Fruit fly (Drosophila melanogaster) whole organism, embryonic: ENCODE measurements around the gene CG16756.

Experiments used
- CG12104 ChIP-seq: fragments of 200-800 bp; sonication (Bioruptor generic); optimal IDR thresholded peaks from 3 replicates; lab custom pipeline; 2016; ENCODE audit warnings: missing biosample characterization, missing genetic modification characterization
- CG12155 ChIP-seq: fragments of 200-800 bp; sonication (Bioruptor generic); optimal IDR thresholded peaks from 3 replicates; lab custom pipeline; 2016; ENCODE audit warnings: missing biosample characterization, missing genetic modification characterization
- CG12391 ChIP-seq: fragments of 200-800 bp; sonication (Bioruptor generic); optimal IDR thresholded peaks from 3 replicates; lab custom pipeline; 2018; ENCODE audit warnings: missing biosample characterization, mild to moderate bottlenecking, missing genetic modification characterization, moderate library complexity
- CG13287 ChIP-seq: fragments of 200-800 bp; sonication (Bioruptor generic); IDR thresholded peaks from 2 replicates; pipeline ENCODE4 v1.3.6; 2022; ENCODE audit warnings: missing biosample characterization, missing genetic modification characterization; ENCODE audit not compliant: partially characterized antibody
- CG13624 ChIP-seq: fragments of 200-800 bp; sonication (Bioruptor generic); optimal IDR thresholded peaks from 2 replicates; lab custom pipeline; 2016; ENCODE audit warnings: missing biosample characterization, missing genetic modification characterization
- CG13775 ChIP-seq: fragments of 200-800 bp; sonication (Bioruptor generic); optimal IDR thresholded peaks from 3 replicates; lab custom pipeline; 2017; ENCODE audit warnings: missing biosample characterization, mild to moderate bottlenecking, missing genetic modification characterization
- CG15514 ChIP-seq: fragments of 200-800 bp; sonication (Bioruptor generic); optimal IDR thresholded peaks from 3 replicates; lab custom pipeline; 2017; ENCODE audit warnings: missing biosample characterization, missing genetic modification characterization, mild to moderate bottlenecking, moderate library complexity, missing genetic modification reagents
- CG15696 ChIP-seq: fragments of 200-800 bp; sonication (Bioruptor generic); optimal IDR thresholded peaks from 2 replicates; lab custom pipeline; 2019; ENCODE audit warnings: missing biosample characterization, mild to moderate bottlenecking, missing genetic modification characterization, moderate library complexity
- CG16779 ChIP-seq: fragments of 200-800 bp; sonication (Bioruptor generic); IDR thresholded peaks from 2 replicates; pipeline ENCODE4 v1.3.6; 2022; ENCODE audit warnings: missing biosample characterization, missing genetic modification characterization
- CG16813 ChIP-seq: fragments of 200-800 bp; sonication (Bioruptor generic); IDR thresholded peaks from 3 replicates; pipeline ENCODE4 v1.3.6; 2022; ENCODE audit warnings: missing biosample characterization, missing genetic modification characterization; ENCODE audit not compliant: partially characterized antibody
- CG18262 ChIP-seq: fragments of 200-800 bp; optimal IDR thresholded peaks from 3 replicates; lab custom pipeline; 2019; ENCODE audit warnings: missing biosample characterization, mild to moderate bottlenecking, missing genetic modification characterization, moderate library complexity
- CG31441 ChIP-seq: fragments of 200-800 bp; sonication (Bioruptor generic); IDR thresholded peaks from 2 replicates; pipeline ENCODE4 v1.3.6; 2022; ENCODE audit warnings: missing biosample characterization, missing genetic modification characterization
- CG32767 ChIP-seq: fragments of 200-800 bp; sonication (Bioruptor generic); IDR thresholded peaks from 2 replicates; pipeline ENCODE4 v1.3.6; 2022; ENCODE audit warnings: missing biosample characterization, missing genetic modification characterization
- CG3995 ChIP-seq: fragments of 200-800 bp; sonication (Bioruptor generic); optimal IDR thresholded peaks from 3 replicates; lab custom pipeline; 2016; ENCODE audit warnings: missing biosample characterization, missing genetic modification characterization
- CG4820 ChIP-seq: fragments of 200-800 bp; sonication (Bioruptor generic); optimal IDR thresholded peaks from 3 replicates; lab custom pipeline; 2016; ENCODE audit warnings: missing biosample characterization, missing genetic modification characterization
- CG9437 ChIP-seq: fragments of 200-800 bp; sonication (Bioruptor generic); optimal IDR thresholded peaks from 2 replicates; lab custom pipeline; 2018; ENCODE audit warnings: missing biosample characterization, mild to moderate bottlenecking, missing genetic modification characterization
- CG9817 ChIP-seq: fragments of 200-800 bp; sonication (Bioruptor generic); optimal IDR thresholded peaks from 2 replicates; lab custom pipeline; 2018; ENCODE audit warnings: missing biosample characterization, mild to moderate bottlenecking, missing genetic modification characterization, moderate library complexity
- Ets65A ChIP-seq: fragments of 200-800 bp; sonication (Bioruptor generic); peaks from one replicate; lab custom pipeline; 2016; ENCODE audit warnings: missing biosample characterization, missing genetic modification characterization
- Fer1 ChIP-seq: fragments of 200-800 bp; sonication (Bioruptor generic); optimal IDR thresholded peaks from 2 replicates; lab custom pipeline; 2017; ENCODE audit warnings: missing biosample characterization, mild to moderate bottlenecking, missing genetic modification characterization
- HmgD ChIP-seq: fragments of 200-800 bp; sonication (Bioruptor generic); optimal IDR thresholded peaks from 3 replicates; lab custom pipeline; 2016; ENCODE audit warnings: missing biosample characterization, missing genetic modification characterization
- Hr78 ChIP-seq, 2 experiments: fragments of 200-800 bp in 1 of 2; fragments of >200 bp in 1 of 2; sonication (Bioruptor generic) in 1 of 2; optimal IDR thresholded peaks; 2 replicates each; lab custom pipeline; 2017 to 2019; ENCODE audit warnings: missing biosample characterization in 2 of 2, missing genetic modification characterization in 2 of 2, mild to moderate bottlenecking in 1 of 2, moderate library complexity in 1 of 2
- Lpt ChIP-seq: fragments of >200 bp; optimal IDR thresholded peaks from 2 replicates; lab custom pipeline; 2018; ENCODE audit warnings: missing biosample characterization, missing genetic modification characterization
- MBD-R2 ChIP-seq: fragments of 200-800 bp; sonication (Bioruptor generic); IDR thresholded peaks from 2 replicates; pipeline ENCODE4 v1.3.6; 2022; ENCODE audit warnings: missing biosample characterization, missing genetic modification characterization
- MESR4 ChIP-seq: fragments of 200-800 bp; sonication (Bioruptor generic); optimal IDR thresholded peaks from 2 replicates; lab custom pipeline; 2018; ENCODE audit warnings: missing biosample characterization, mild to moderate bottlenecking, missing genetic modification characterization, moderate library complexity
- Med ChIP-seq: fragments of 200-800 bp; sonication (Bioruptor generic); peaks from one replicate; lab custom pipeline; 2016; ENCODE audit warnings: missing biosample characterization, missing genetic modification characterization, mild to moderate bottlenecking, inconsistent platforms, moderate library complexity
- Meics ChIP-seq: fragments of 200-800 bp; sonication (Bioruptor generic); optimal IDR thresholded peaks from 2 replicates; lab custom pipeline; 2017; ENCODE audit warnings: missing biosample characterization, mild to moderate bottlenecking, missing genetic modification characterization
- Myb ChIP-seq: fragments of 200-800 bp; sonication (Bioruptor generic); optimal IDR thresholded peaks from 2 replicates; lab custom pipeline; 2016; ENCODE audit warnings: missing biosample characterization, missing genetic modification characterization
- Nf-YB ChIP-seq: fragments of 200-800 bp; sonication (Bioruptor generic); optimal IDR thresholded peaks from 3 replicates; lab custom pipeline; 2019; ENCODE audit warnings: missing biosample characterization, mild to moderate bottlenecking, missing genetic modification characterization, moderate library complexity
- Pdp1 ChIP-seq, 2 experiments: fragments of 200-800 bp; sonication (Bioruptor generic); optimal IDR thresholded peaks; 3 replicates each; lab custom pipeline; 2016; ENCODE audit warnings: missing biosample characterization in 2 of 2, missing genetic modification characterization in 2 of 2, mild to moderate bottlenecking in 1 of 2, moderate library complexity in 1 of 2
- Six4 ChIP-seq: fragments of 200-800 bp; sonication (Bioruptor generic); optimal IDR thresholded peaks from 2 replicates; lab custom pipeline; 2016; ENCODE audit warnings: missing biosample characterization, missing genetic modification characterization
- Sry-δ ChIP-seq: fragments of 200-800 bp; sonication (Bioruptor generic); optimal IDR thresholded peaks from 2 replicates; lab custom pipeline; 2016; ENCODE audit warnings: missing biosample characterization, missing genetic modification characterization
- aop ChIP-seq: fragments of 200-800 bp; sonication (Bioruptor generic); IDR thresholded peaks from 2 replicates; pipeline ENCODE4 v1.3.6; 2022; ENCODE audit warnings: missing biosample characterization, missing genetic modification characterization
- bigmax ChIP-seq: fragments of 200-800 bp; sonication (Bioruptor generic); optimal IDR thresholded peaks from 2 replicates; lab custom pipeline; 2018; ENCODE audit warnings: missing biosample characterization, mild to moderate bottlenecking, missing genetic modification characterization
- cg ChIP-seq: fragments of 200-800 bp; sonication (Bioruptor generic); optimal IDR thresholded peaks from 3 replicates; lab custom pipeline; 2019; ENCODE audit warnings: missing biosample characterization, mild to moderate bottlenecking, missing genetic modification characterization, moderate library complexity
- chif ChIP-seq, 2 experiments: fragments of 200-800 bp; sonication (Bioruptor generic); optimal IDR thresholded peaks; 3 replicates each; lab custom pipeline; 2016; ENCODE audit warnings: missing biosample characterization in 2 of 2, missing genetic modification characterization in 2 of 2
- dpn ChIP-seq, 2 experiments: fragments of 200-800 bp; sonication (Bioruptor generic); optimal IDR thresholded peaks; 3 replicates each; lab custom pipeline; 2016; ENCODE audit warnings: missing biosample characterization in 2 of 2, missing genetic modification characterization in 2 of 2
- emc ChIP-seq: fragments of 200-800 bp; sonication (Bioruptor generic); optimal IDR thresholded peaks from 2 replicates; lab custom pipeline; 2016; ENCODE audit warnings: missing biosample characterization, missing genetic modification characterization
- gsb-n ChIP-seq: fragments of 200-800 bp; sonication (Bioruptor generic); optimal IDR thresholded peaks from 3 replicates; lab custom pipeline; 2018; ENCODE audit warnings: missing biosample characterization, mild to moderate bottlenecking, missing genetic modification characterization
- nom ChIP-seq: fragments of 200-800 bp; sonication (Bioruptor generic); optimal IDR thresholded peaks from 2 replicates; lab custom pipeline; 2017; ENCODE audit warnings: missing biosample characterization, missing genetic modification characterization, mild to moderate bottlenecking, moderate library complexity, missing genetic modification reagents
- ranshi ChIP-seq: fragments of 200-800 bp; sonication (Bioruptor generic); IDR thresholded peaks from 2 replicates; pipeline ENCODE4 v1.3.6; 2022; ENCODE audit warnings: missing biosample characterization, missing genetic modification characterization
- scrt ChIP-seq: fragments of 200-800 bp; sonication (Bioruptor generic); optimal IDR thresholded peaks from 2 replicates; lab custom pipeline; 2018; ENCODE audit warnings: missing biosample characterization, mild to moderate bottlenecking, missing genetic modification characterization, moderate library complexity
- sisA ChIP-seq: fragments of 200-800 bp; sonication (Bioruptor generic); IDR thresholded peaks from 2 replicates; pipeline ENCODE4 v1.3.6; 2022; ENCODE audit warnings: missing biosample characterization, missing genetic modification characterization
- slbo ChIP-seq: fragments of 200-800 bp; sonication (Bioruptor generic); IDR thresholded peaks from 2 replicates; pipeline ENCODE4 v1.3.6; 2022; ENCODE audit warnings: missing biosample characterization, missing genetic modification characterization
- stwl ChIP-seq: fragments of 200-800 bp; sonication (Bioruptor generic); optimal IDR thresholded peaks from 3 replicates; lab custom pipeline; 2018; ENCODE audit warnings: missing biosample characterization, mild to moderate bottlenecking, missing genetic modification characterization, moderate library complexity
- tin ChIP-seq: fragments of 200-800 bp; sonication (Bioruptor generic); optimal IDR thresholded peaks from 3 replicates; lab custom pipeline; 2016; ENCODE audit warnings: missing biosample characterization, missing genetic modification characterization
- unc-4 ChIP-seq: fragments of 200-800 bp; sonication (Bioruptor generic); IDR thresholded peaks from 2 replicates; pipeline ENCODE4 v1.3.6; 2022; ENCODE audit warnings: missing biosample characterization, missing genetic modification characterization; ENCODE audit not compliant: partially characterized antibody
- yki ChIP-seq: fragments of >200 bp; optimal IDR thresholded peaks from 3 replicates; lab custom pipeline; 2018

The CG16756 gene

dm6 chrX:5421407-5422250 lies 5.7 kb upstream of the CG16756 start, which contains the start of gene Usp16-45 (continued):
- TF ChIP-seq unc-4 (GFP tag; lab: Robert Waterston, UW) (peak; percentile 39; the same call in 1 of the 2 replicates), CG15514 (peak; percentile 34), tin (no peak), stwl (tag; lab: Kevin White, UChicago) (no peak), sisA (GFP tag; lab: Robert Waterston, UW) (no peak), Six4 (GFP tag; lab: Kevin White, UChicago) (no peak), dpn (GFP tag; optimal IDR thresholded peaks at IDR 0.05; lab: Kevin White, UChicago) (no peak), ranshi (GFP tag; lab: Robert Waterston, UW) (no peak), Nf-YB (GFP tag; lab: Kevin White, UChicago) (peak; percentile 30), Myb (GFP tag; lab: Kevin White, UChicago) (peak; percentile 38), CG4820 (peak; percentile 92), HmgD (GFP tag; lab: Kevin White, UChicago) (no peak), CG13287 (GFP tag; lab: Robert Waterston, UW) (peak; percentile 32; the same call in 1 of the 2 replicates), CG18262 (tag; lab: Kevin White, UChicago) (no peak), CG16779 (GFP tag; lab: Robert Waterston, UW) (no peak), CG16813 (GFP tag; lab: Robert Waterston, UW) (peak; percentile 41; the same call in 1 of the 3 replicates), Lpt (GFP tag; lab: Kevin White, UChicago) (no peak), CG12391 (tag; lab: Kevin White, UChicago) (no peak), slbo (peak; percentile 5; the same call in 1 of the 2 replicates), Sry-δ (peak; percentile 30), CG3995 (GFP tag; lab: Kevin White, UChicago) (peak; percentile 75), MBD-R2 (0 out of 2 replicates have a peak, but pooled peaks have one; percentile 14), gsb-n (tag; lab: Kevin White, UChicago) (no peak), CG13624 (GFP tag; lab: Kevin White, UChicago) (peak; percentile 5), CG12155 (GFP tag; lab: Kevin White, UChicago) (peak; percentile 14), scrt (GFP tag; lab: Kevin White, UChicago) (peak; percentile 41), CG31441 (GFP tag; lab: Robert Waterston, UW) (no peak), Pdp1 (GFP tag; optimal IDR thresholded peaks at IDR 0.05; lab: Kevin White, UChicago) (peak in 1 of 2 experiments; percentile 2), CG9437 (peak; percentile 48)

- TF ChIP-seq CG32767 (no peak), cg (peak; percentile 40), MESR4 (GFP tag; lab: Kevin White, UChicago) (peak; percentile 74), aop (GFP tag; lab: Robert Waterston, UW) (no peak), Ets65A (GFP tag; lab: Kevin White, UChicago) (peak; percentile 33), CG13775 (GFP tag; lab: Kevin White, UChicago) (no peak), nom (GFP tag; lab: Kevin White, UChicago) (peak; percentile 27), Fer1 (GFP tag; lab: Kevin White, UChicago) (no peak), emc (no peak), chif (GFP tag; optimal IDR thresholded peaks at IDR 0.05; lab: Kevin White, UChicago) (no peak), Meics (peak; percentile 80), Hr78 (GFP tag; optimal IDR thresholded peaks at IDR 0.05; lab: Kevin White, UChicago) (peak in 1 of 2 experiments; percentile 78), CG15696 (no peak), CG12104 (GFP tag; lab: Kevin White, UChicago) (no peak), Med (GFP tag; lab: Kevin White, UChicago) (peak; percentile 36), bigmax (GFP tag; lab: Kevin White, UChicago) (peak; percentile 95), CG9817 (tag; lab: Kevin White, UChicago) (no peak), yki (lab: Kevin White, UChicago) (no peak)
- TF ChIP-seq, all 482 proteins: peak for 8
Observed at dm6 chrX:5422251-5422551, 5.1 kb upstream of the CG16756 start.
